Worm (Caenorhabditis elegans) whole organism, mixed stage, embryonic: ENCODE data around the gene F10E9.3.

Experiments
- M03D4.4 ChIP-seq: sonication (generic microtip); optimal IDR thresholded peaks from 2 replicates; lab custom pipeline; 2017; ENCODE audit warnings: mild to moderate bottlenecking, missing genetic modification characterization, missing compliant biosample characterization
- bed-3 ChIP-seq: fragments of 200-800 bp; sonication (Bioruptor generic); optimal IDR thresholded peaks from 3 replicates; lab custom pipeline; 2018; ENCODE audit warnings: mild to moderate bottlenecking, missing genetic modification characterization, moderate library complexity, missing compliant biosample characterization
- blmp-1 ChIP-seq: fragments of 150-350 bp; optimal IDR thresholded peaks from 2 replicates; lab custom pipeline; 2014; ENCODE audit warnings: missing biosample characterization, missing genetic modification characterization
- ceh-39 ChIP-seq: fragments of 150-350 bp; optimal IDR thresholded peaks from 2 replicates; lab custom pipeline; 2014; ENCODE audit warnings: missing biosample characterization, missing genetic modification characterization
- ceh-43 ChIP-seq: fragments of 200-800 bp; sonication (Bioruptor generic); optimal IDR thresholded peaks from 2 replicates; lab custom pipeline; 2018; ENCODE audit warnings: mild to moderate bottlenecking, missing genetic modification characterization, moderate library complexity, missing compliant biosample characterization
- ceh-83 ChIP-seq: fragments of 200-800 bp; sonication (Bioruptor generic); optimal IDR thresholded peaks from 2 replicates; lab custom pipeline; 2018; ENCODE audit warnings: mild to moderate bottlenecking, missing genetic modification characterization, missing compliant biosample characterization
- ces-1 ChIP-seq: fragments of 150-350 bp; optimal IDR thresholded peaks from 2 replicates; lab custom pipeline; 2014; ENCODE audit warnings: missing biosample characterization, missing genetic modification reagents, missing genetic modification characterization
- cnd-1 ChIP-seq: fragments of 200-800 bp; sonication (Bioruptor generic); optimal IDR thresholded peaks from 2 replicates; lab custom pipeline; 2018; ENCODE audit warnings: mild to moderate bottlenecking, missing genetic modification characterization, missing compliant biosample characterization
- drap-1 ChIP-seq: fragments of 200-800 bp; sonication (Bioruptor generic); optimal IDR thresholded peaks from 3 replicates; lab custom pipeline; 2018; ENCODE audit warnings: mild to moderate bottlenecking, missing genetic modification characterization, missing compliant biosample characterization
- elt-1 ChIP-seq: sonication (generic microtip); optimal IDR thresholded peaks from 2 replicates; lab custom pipeline; 2017; ENCODE audit warnings: missing genetic modification characterization, mild to moderate bottlenecking, missing compliant biosample characterization, antibody characterized with exemption, moderate library complexity, borderline replicate concordance; ENCODE audit not compliant: insufficient read depth
- elt-3 ChIP-seq: fragments of 150-350 bp; optimal IDR thresholded peaks from 2 replicates; lab custom pipeline; 2014; ENCODE audit warnings: missing biosample characterization, missing genetic modification characterization
- flh-1 ChIP-seq: fragments of 200-800 bp; sonication (Bioruptor generic); optimal IDR thresholded peaks from 2 replicates; lab custom pipeline; 2018; ENCODE audit warnings: mild to moderate bottlenecking, missing genetic modification characterization, moderate library complexity, missing compliant biosample characterization
- ham-2 ChIP-seq: fragments of 200-800 bp; sonication (Bioruptor generic); optimal IDR thresholded peaks from 2 replicates; lab custom pipeline; 2018; ENCODE audit warnings: mild to moderate bottlenecking, missing genetic modification characterization, missing compliant biosample characterization
- hlh-1 ChIP-seq: fragments of 150-350 bp; optimal IDR thresholded peaks from 2 replicates; lab custom pipeline; 2014; ENCODE audit warnings: missing biosample characterization, missing genetic modification reagents, missing genetic modification characterization
- lin-13 ChIP-seq: fragments of 150-350 bp; optimal IDR thresholded peaks from 2 replicates; lab custom pipeline; 2014; ENCODE audit warnings: missing biosample characterization, missing genetic modification characterization
- lin-32 ChIP-seq: fragments of 200-800 bp; sonication (Bioruptor generic); optimal IDR thresholded peaks from 2 replicates; lab custom pipeline; 2018; ENCODE audit warnings: mild to moderate bottlenecking, missing genetic modification characterization, missing compliant biosample characterization
- lsy-2 ChIP-seq: fragments of 150-350 bp; optimal IDR thresholded peaks from 2 replicates; lab custom pipeline; 2014; ENCODE audit warnings: missing biosample characterization, missing genetic modification characterization
- mab-5 ChIP-seq: fragments of 150-350 bp; optimal IDR thresholded peaks from 2 replicates; lab custom pipeline; 2014; ENCODE audit warnings: missing biosample characterization, missing genetic modification characterization
- mep-1 ChIP-seq: fragments of 150-350 bp; optimal IDR thresholded peaks from 2 replicates; lab custom pipeline; 2017; ENCODE audit warnings: missing biosample characterization, missing genetic modification reagents, missing genetic modification characterization, inconsistent platforms
- mls-2 ChIP-seq: sonication (generic microtip); optimal IDR thresholded peaks from 2 replicates; lab custom pipeline; 2016; ENCODE audit warnings: mild to moderate bottlenecking, missing genetic modification characterization, moderate library complexity, missing compliant biosample characterization
- nhr-12 ChIP-seq: fragments of 150-350 bp; optimal IDR thresholded peaks from 2 replicates; lab custom pipeline; 2014; ENCODE audit warnings: missing biosample characterization, missing genetic modification characterization
- nhr-2 ChIP-seq: fragments of 150-350 bp; optimal IDR thresholded peaks from 2 replicates; lab custom pipeline; 2014; ENCODE audit warnings: missing biosample characterization, missing genetic modification characterization
- nhr-237 ChIP-seq: fragments of 150-350 bp; optimal IDR thresholded peaks from 2 replicates; lab custom pipeline; 2014; ENCODE audit warnings: missing biosample characterization, missing genetic modification characterization
- nhr-28 ChIP-seq: fragments of 150-350 bp; optimal IDR thresholded peaks from 2 replicates; lab custom pipeline; 2014; ENCODE audit warnings: missing biosample characterization, missing genetic modification characterization
- nhr-76 ChIP-seq: sonication (generic microtip); optimal IDR thresholded peaks from 2 replicates; lab custom pipeline; 2017; ENCODE audit warnings: missing biosample characterization, missing genetic modification characterization
- pha-4 ChIP-seq: fragments of 150-350 bp; optimal IDR thresholded peaks from 2 replicates; lab custom pipeline; 2018; ENCODE audit warnings: missing biosample characterization, missing genetic modification reagents, missing genetic modification characterization
- sem-2 ChIP-seq: fragments of 200-800 bp; sonication (Bioruptor generic); optimal IDR thresholded peaks from 2 replicates; lab custom pipeline; 2018; ENCODE audit warnings: mild to moderate bottlenecking, missing genetic modification characterization, missing compliant biosample characterization
- snpc-4 ChIP-seq: fragments of 150-350 bp; optimal IDR thresholded peaks from 2 replicates; lab custom pipeline; 2014; ENCODE audit warnings: missing biosample characterization, missing genetic modification characterization
- sptf-1 ChIP-seq: sonication (generic microtip); optimal IDR thresholded peaks from 2 replicates; lab custom pipeline; 2017; ENCODE audit warnings: mild to moderate bottlenecking, missing genetic modification characterization, moderate library complexity, missing compliant biosample characterization
- tbx-8 ChIP-seq: fragments of 200-800 bp; sonication (Bioruptor generic); optimal IDR thresholded peaks from 2 replicates; lab custom pipeline; 2018; ENCODE audit warnings: mild to moderate bottlenecking, missing genetic modification characterization, moderate library complexity, missing compliant biosample characterization
- unc-120 ChIP-seq: sonication (generic microtip); optimal IDR thresholded peaks from 2 replicates; lab custom pipeline; 2017; ENCODE audit warnings: missing genetic modification characterization, missing compliant biosample characterization; ENCODE audit not compliant: poor library complexity, severe bottlenecking
- unc-39 ChIP-seq: fragments of 150-350 bp; optimal IDR thresholded peaks from 2 replicates; lab custom pipeline; 2014; ENCODE audit warnings: missing biosample characterization, missing genetic modification characterization
- unc-62 ChIP-seq: fragments of 150-350 bp; optimal IDR thresholded peaks from 2 replicates; lab custom pipeline; 2014; ENCODE audit warnings: missing biosample characterization, missing genetic modification reagents, missing genetic modification characterization
- zip-8 ChIP-seq: fragments of 150-350 bp; optimal IDR thresholded peaks from 2 replicates; lab custom pipeline; 2014; ENCODE audit warnings: missing biosample characterization, missing genetic modification characterization
- ztf-11 ChIP-seq: fragments of 150-350 bp; optimal IDR thresholded peaks from 2 replicates; lab custom pipeline; 2014; ENCODE audit warnings: missing biosample characterization, missing genetic modification characterization

F10E9.3 gene

ce11 chrIII:8305816-8306215 lies 5.0 kb upstream of the F10E9.3 start:
- TF ChIP-seq M03D4.4 (no peak), ceh-39 (no peak), ceh-83 (GFP tag; lab: Kevin White, UChicago) (no peak), ham-2 (GFP tag; lab: Kevin White, UChicago) (no peak), snpc-4 (tag; lab: Kevin White, UChicago) (no peak), ztf-11 (no peak), flh-1 (GFP tag; lab: Kevin White, UChicago) (no peak), elt-1 (tag; lab: Kevin White, UChicago) (no peak), elt-3 (tag; lab: Kevin White, UChicago) (no peak), sptf-1 (no peak), mep-1 (no peak), lin-32 (GFP tag; lab: Kevin White, UChicago) (no peak), nhr-12 (no peak)
- TF ChIP-seq, all 35 proteins: peak for 0

ce11 chrIII:8307356-8307755 lies 3.5 kb upstream of the F10E9.3 start, which contains the start of the genes F10E9.7 and F10E9.5:
Gene F10E9.7, minus strand, starts transcription at chrIII:8307441.
Gene F10E9.5, plus strand, starts transcription at chrIII:8307592.
- TF ChIP-seq nhr-237 (tag; lab: Kevin White, UChicago) (peak; percentile 15), nhr-2 (tag; lab: Kevin White, UChicago) (peak; percentile 26), ham-2 (GFP tag; lab: Kevin White, UChicago) (no peak), bed-3 (no peak), nhr-76 (tag; lab: Kevin White, UChicago) (no peak), nhr-12 (no peak), ceh-43 (GFP tag; lab: Kevin White, UChicago) (no peak), lin-13 (peak; percentile 30), zip-8 (tag; lab: Kevin White, UChicago) (no peak), mab-5 (tag; lab: Kevin White, UChicago) (no peak), ceh-39 (peak; percentile 38), cnd-1 (tag; lab: Kevin White, UChicago) (no peak), elt-1 (tag; lab: Kevin White, UChicago) (no peak), unc-39 (tag; lab: Kevin White, UChicago) (no peak), lin-32 (GFP tag; lab: Kevin White, UChicago) (no peak), flh-1 (GFP tag; lab: Kevin White, UChicago) (no peak), tbx-8 (GFP tag; lab: Kevin White, UChicago) (no peak), nhr-28 (tag; lab: Kevin White, UChicago) (no peak), mep-1 (peak; percentile 61), ces-1 (GFP tag; lab: Kevin White, UChicago) (peak; percentile 70), mls-2 (no peak), unc-120 (tag; lab: Kevin White, UChicago) (no peak), ztf-11 (no peak), elt-3 (tag; lab: Kevin White, UChicago) (no peak), lsy-2 (tag; lab: Kevin White, UChicago) (peak; percentile 74), drap-1 (no peak), sptf-1 (peak; percentile 54), ceh-83 (GFP tag; lab: Kevin White, UChicago) (no peak), blmp-1 (tag; lab: Kevin White, UChicago) (no peak), hlh-1 (tag; lab: Kevin White, UChicago) (no peak), snpc-4 (tag; lab: Kevin White, UChicago) (no peak), pha-4 (tag; lab: Kevin White, UChicago) (no peak), unc-62 (GFP tag; lab: Kevin White, UChicago) (no peak), sem-2 (GFP tag; lab: Kevin White, UChicago) (no peak), M03D4.4 (no peak)
- TF ChIP-seq, all 35 proteins: peak for 8

ce11 chrIII:8308238-8308637 lies 2.6 kb upstream of the F10E9.3 start, which contains the start of gene F10E9.4:
Gene F10E9.4, plus strand, starts transcription at chrIII:8308538.
- TF ChIP-seq sptf-1: no peak
- no peak for TF ChIP-seq lin-13
- TF ChIP-seq nhr-12: no peak
- TF ChIP-seq ceh-83 (GFP tag; lab: Kevin White, UChicago): no peak
- no peak for TF ChIP-seq bed-3
- TF ChIP-seq unc-120 (tag; lab: Kevin White, UChicago): no peak
- TF ChIP-seq nhr-76 (tag; lab: Kevin White, UChicago): no peak
- no peak for TF ChIP-seq ztf-11
- no peak for TF ChIP-seq M03D4.4
- TF ChIP-seq, all 35 proteins: peak for 0
